Fruit fly (Drosophila melanogaster) whole organism, embryonic: Measurements from ENCODE around the gene Ddc.

Source experiments
- ATbp ChIP-seq: fragments of 200-800 bp; sonication (Bioruptor generic); optimal IDR thresholded peaks from 2 replicates; lab custom pipeline; 2017; ENCODE audit warnings: missing biosample characterization, mild to moderate bottlenecking, missing genetic modification characterization, missing genetic modification reagents
- Bdp1 ChIP-seq: fragments of 200-800 bp; sonication (Bioruptor generic); optimal IDR thresholded peaks from 3 replicates; lab custom pipeline; 2016; ENCODE audit warnings: missing biosample characterization, missing genetic modification characterization
- CG10209 ChIP-seq: fragments of 200-800 bp; sonication (Bioruptor generic); optimal IDR thresholded peaks from 3 replicates; lab custom pipeline; 2017; ENCODE audit warnings: missing biosample characterization, mild to moderate bottlenecking, missing genetic modification characterization, missing genetic modification reagents
- CG10267 ChIP-seq: fragments of 200-800 bp; sonication (Bioruptor generic); optimal IDR thresholded peaks from 2 replicates; lab custom pipeline; 2018; ENCODE audit warnings: missing biosample characterization, mild to moderate bottlenecking, missing genetic modification characterization, moderate library complexity
- CG10366 ChIP-seq: fragments of 200-800 bp; sonication (Bioruptor generic); IDR thresholded peaks from 2 replicates; pipeline ENCODE4 v1.3.6; 2022; ENCODE audit warnings: missing biosample characterization, missing genetic modification characterization
- CG10959 ChIP-seq: fragments of 200-800 bp; sonication (Bioruptor generic); IDR thresholded peaks from 2 replicates; pipeline ENCODE4 v1.3.6; 2022; ENCODE audit warnings: missing biosample characterization, missing genetic modification characterization
- CG11398 ChIP-seq: fragments of 200-800 bp; sonication (Bioruptor generic); optimal IDR thresholded peaks from 2 replicates; lab custom pipeline; 2016; ENCODE audit warnings: missing biosample characterization, missing genetic modification characterization
- CG12236 ChIP-seq: fragments of 200-800 bp; sonication (Bioruptor generic); optimal IDR thresholded peaks from 2 replicates; lab custom pipeline; 2016; ENCODE audit warnings: missing biosample characterization, missing genetic modification characterization
- CG12299 ChIP-seq: fragments of 200-800 bp; sonication (Bioruptor generic); optimal IDR thresholded peaks from 2 replicates; lab custom pipeline; 2018; ENCODE audit warnings: missing biosample characterization, mild to moderate bottlenecking, missing genetic modification characterization
- CG15073 ChIP-seq: fragments of 200-800 bp; sonication (Bioruptor generic); optimal IDR thresholded peaks from 2 replicates; lab custom pipeline; 2016; ENCODE audit warnings: missing biosample characterization, missing genetic modification characterization
- CG17612 ChIP-seq: fragments of 200-800 bp; sonication (Bioruptor generic); IDR thresholded peaks from 2 replicates; pipeline ENCODE4 v1.3.6; 2022; ENCODE audit warnings: missing biosample characterization, missing genetic modification characterization
- CG2116 ChIP-seq: fragments of 200-800 bp; sonication (Bioruptor generic); optimal IDR thresholded peaks from 3 replicates; lab custom pipeline; 2018; ENCODE audit warnings: missing biosample characterization, mild to moderate bottlenecking, missing genetic modification characterization
- CG2199 ChIP-seq: fragments of 200-800 bp; sonication (Bioruptor generic); IDR thresholded peaks from 3 replicates; pipeline ENCODE4 v1.3.6; 2022; ENCODE audit warnings: missing biosample characterization, missing genetic modification characterization
- CG30020 ChIP-seq: fragments of 200-800 bp; optimal IDR thresholded peaks from 2 replicates; lab custom pipeline; 2019; ENCODE audit warnings: missing biosample characterization, mild to moderate bottlenecking, missing genetic modification characterization, moderate library complexity
- CG31365 ChIP-seq: fragments of 200-800 bp; sonication (Bioruptor generic); optimal IDR thresholded peaks from 2 replicates; lab custom pipeline; 2018; ENCODE audit warnings: missing biosample characterization, mild to moderate bottlenecking, missing genetic modification characterization
- CG3163 ChIP-seq: fragments of 200-800 bp; sonication (Bioruptor generic); optimal IDR thresholded peaks from 3 replicates; lab custom pipeline; 2016; ENCODE audit warnings: missing biosample characterization, missing genetic modification characterization
- CG34224 ChIP-seq: fragments of 200-800 bp; sonication (Bioruptor generic); IDR thresholded peaks from 3 replicates; pipeline ENCODE4 v1.3.6; 2022; ENCODE audit warnings: missing biosample characterization, missing genetic modification characterization; ENCODE audit not compliant: partially characterized antibody
- CG43689 ChIP-seq: fragments of 200-800 bp; sonication (Bioruptor generic); IDR thresholded peaks from 2 replicates; pipeline ENCODE4 v1.3.6; 2022; ENCODE audit warnings: missing biosample characterization, missing genetic modification characterization
- CG5245 ChIP-seq: fragments of 200-800 bp; sonication (Bioruptor generic); optimal IDR thresholded peaks from 3 replicates; lab custom pipeline; 2016; ENCODE audit warnings: missing biosample characterization, missing genetic modification characterization
- CG6254 ChIP-seq: fragments of 200-800 bp; sonication (Bioruptor generic); optimal IDR thresholded peaks from 3 replicates; lab custom pipeline; 2017; ENCODE audit warnings: mild to moderate bottlenecking, missing biosample characterization, missing genetic modification reagents, missing genetic modification characterization
- CG6854 ChIP-seq: fragments of 200-800 bp; sonication (Bioruptor generic); optimal IDR thresholded peaks from 3 replicates; lab custom pipeline; 2017; ENCODE audit warnings: missing biosample characterization, mild to moderate bottlenecking, missing genetic modification characterization
- CG7357 ChIP-seq: fragments of 200-800 bp; sonication (Bioruptor generic); IDR thresholded peaks from 3 replicates; pipeline ENCODE4 v1.3.6; 2022; ENCODE audit warnings: missing biosample characterization, missing genetic modification characterization
- CG7372 ChIP-seq: fragments of 200-800 bp; sonication (Bioruptor generic); IDR thresholded peaks from 2 replicates; pipeline ENCODE4 v1.3.6; 2022; ENCODE audit warnings: missing biosample characterization, missing genetic modification characterization
- CG8924 ChIP-seq: fragments of 200-800 bp; optimal IDR thresholded peaks from 3 replicates; lab custom pipeline; 2019; ENCODE audit warnings: missing biosample characterization, mild to moderate bottlenecking, missing genetic modification characterization, moderate library complexity
- Dp ChIP-seq: fragments of 200-800 bp; sonication (Bioruptor generic); optimal IDR thresholded peaks from 2 replicates; lab custom pipeline; 2018; ENCODE audit warnings: missing biosample characterization, mild to moderate bottlenecking, missing genetic modification characterization, moderate library complexity
- Hey ChIP-seq: fragments of 200-800 bp; sonication (Bioruptor generic); optimal IDR thresholded peaks from 3 replicates; lab custom pipeline; 2018; ENCODE audit warnings: missing biosample characterization, mild to moderate bottlenecking, missing genetic modification characterization
- Hr39 ChIP-seq: fragments of >200 bp; optimal IDR thresholded peaks from 2 replicates; lab custom pipeline; 2017
- Hr78 ChIP-seq, 2 experiments: fragments of 200-800 bp in 1 of 2; fragments of >200 bp in 1 of 2; sonication (Bioruptor generic) in 1 of 2; optimal IDR thresholded peaks; 2 replicates each; lab custom pipeline; 2017 to 2019; ENCODE audit warnings: missing biosample characterization in 2 of 2, missing genetic modification characterization in 2 of 2, mild to moderate bottlenecking in 1 of 2, moderate library complexity in 1 of 2
- NC2β ChIP-seq: fragments of 200-800 bp; sonication (Bioruptor generic); optimal IDR thresholded peaks from 2 replicates; lab custom pipeline; 2016; ENCODE audit warnings: missing biosample characterization, missing genetic modification characterization
- Nf-YA ChIP-seq: fragments of 200-800 bp; sonication (Bioruptor generic); IDR thresholded peaks from 2 replicates; pipeline ENCODE4 v1.3.6; 2022; ENCODE audit warnings: missing biosample characterization, missing genetic modification characterization
- Optix ChIP-seq: fragments of 200-800 bp; sonication (Bioruptor generic); IDR thresholded peaks from 3 replicates; pipeline ENCODE4 v1.3.6; 2022; ENCODE audit warnings: missing biosample characterization, missing genetic modification characterization
- Rfx ChIP-seq: fragments of 200-800 bp; sonication (Bioruptor generic); IDR thresholded peaks from 2 replicates; pipeline ENCODE4 v1.3.6; 2022; ENCODE audit warnings: missing biosample characterization, missing genetic modification characterization
- Spps ChIP-seq: fragments of 200-800 bp; sonication (Bioruptor generic); optimal IDR thresholded peaks from 2 replicates; lab custom pipeline; 2018; ENCODE audit warnings: missing biosample characterization, mild to moderate bottlenecking, missing genetic modification characterization
- Taf1 ChIP-seq: fragments of 200-800 bp; sonication (Bioruptor generic); IDR thresholded peaks from 2 replicates; pipeline ENCODE4 v1.3.6; 2022; ENCODE audit warnings: missing biosample characterization, missing genetic modification characterization
- Xbp1 ChIP-seq: fragments of 200-800 bp; sonication (Bioruptor generic); optimal IDR thresholded peaks from 3 replicates; lab custom pipeline; 2016; ENCODE audit warnings: missing biosample characterization, mild to moderate bottlenecking, missing genetic modification characterization
- az2 ChIP-seq: fragments of 200-800 bp; sonication (Bioruptor generic); optimal IDR thresholded peaks from 3 replicates; lab custom pipeline; 2016; ENCODE audit warnings: missing biosample characterization, missing genetic modification characterization
- bbx ChIP-seq: fragments of 200-800 bp; sonication (Bioruptor generic); IDR thresholded peaks from 2 replicates; pipeline ENCODE4 v1.3.6; 2022; ENCODE audit warnings: missing biosample characterization, missing genetic modification characterization; ENCODE audit not compliant: partially characterized antibody
- btn ChIP-seq: fragments of 200-800 bp; sonication (Bioruptor generic); optimal IDR thresholded peaks from 2 replicates; lab custom pipeline; 2016; ENCODE audit warnings: missing biosample characterization, missing genetic modification characterization
- caup ChIP-seq: fragments of 200-800 bp; sonication (Bioruptor generic); optimal IDR thresholded peaks from 3 replicates; lab custom pipeline; 2017; ENCODE audit warnings: missing biosample characterization, mild to moderate bottlenecking, missing genetic modification characterization, moderate library complexity; ENCODE audit not compliant: severe bottlenecking
- cwo ChIP-seq: fragments of 200-800 bp; sonication (Bioruptor generic); optimal IDR thresholded peaks from 3 replicates; lab custom pipeline; 2017; ENCODE audit warnings: missing biosample characterization, missing genetic modification characterization, mild to moderate bottlenecking, moderate library complexity, missing genetic modification reagents
- fd3F ChIP-seq: fragments of 200-800 bp; sonication (Bioruptor generic); optimal IDR thresholded peaks from 2 replicates; lab custom pipeline; 2018; ENCODE audit warnings: missing biosample characterization, mild to moderate bottlenecking, missing genetic modification characterization, moderate library complexity
- ind ChIP-seq: fragments of 200-800 bp; sonication (Bioruptor generic); optimal IDR thresholded peaks from 3 replicates; lab custom pipeline; 2016; ENCODE audit warnings: missing biosample characterization, missing genetic modification characterization
- kah ChIP-seq: fragments of 200-800 bp; sonication (Bioruptor generic); optimal IDR thresholded peaks from 2 replicates; lab custom pipeline; 2018; ENCODE audit warnings: missing biosample characterization, mild to moderate bottlenecking, missing genetic modification characterization
- pb ChIP-seq: fragments of 200-800 bp; sonication (Bioruptor generic); optimal IDR thresholded peaks from 3 replicates; lab custom pipeline; 2016; ENCODE audit warnings: missing biosample characterization, missing genetic modification characterization
- prd ChIP-seq, 3 experiments: fragments of >200 bp in 2 of 3; fragments of 200-800 bp in 1 of 3; sonication (Bioruptor generic) in 1 of 3; optimal IDR thresholded peaks in 2 of 3; IDR thresholded peaks in 1 of 3; 2 replicates in 2 of 3; 3 replicates in 1 of 3; pipeline versions ENCODE4 v1.3.6 to Lab custom; 2017 to 2022; ENCODE audit warnings: missing biosample characterization in 1 of 3, missing genetic modification characterization in 1 of 3
- rib ChIP-seq: fragments of 200-800 bp; sonication (Bioruptor generic); IDR thresholded peaks from 2 replicates; pipeline ENCODE4 v1.3.6; 2022; ENCODE audit warnings: missing biosample characterization, missing genetic modification characterization
- row ChIP-seq: fragments of 200-800 bp; sonication (Bioruptor generic); IDR thresholded peaks from 3 replicates; pipeline ENCODE4 v1.3.6; 2022; ENCODE audit warnings: missing biosample characterization, missing genetic modification characterization
- stwl ChIP-seq: fragments of 200-800 bp; sonication (Bioruptor generic); optimal IDR thresholded peaks from 3 replicates; lab custom pipeline; 2018; ENCODE audit warnings: missing biosample characterization, mild to moderate bottlenecking, missing genetic modification characterization, moderate library complexity
- unc-4 ChIP-seq: fragments of 200-800 bp; sonication (Bioruptor generic); IDR thresholded peaks from 2 replicates; pipeline ENCODE4 v1.3.6; 2022; ENCODE audit warnings: missing biosample characterization, missing genetic modification characterization; ENCODE audit not compliant: partially characterized antibody
- zfh1 ChIP-seq: fragments of 200-800 bp; sonication (Bioruptor generic); IDR thresholded peaks from 3 replicates; pipeline ENCODE4 v1.3.6; 2022; ENCODE audit warnings: missing biosample characterization, missing genetic modification characterization

Ddc gene

DNA sequence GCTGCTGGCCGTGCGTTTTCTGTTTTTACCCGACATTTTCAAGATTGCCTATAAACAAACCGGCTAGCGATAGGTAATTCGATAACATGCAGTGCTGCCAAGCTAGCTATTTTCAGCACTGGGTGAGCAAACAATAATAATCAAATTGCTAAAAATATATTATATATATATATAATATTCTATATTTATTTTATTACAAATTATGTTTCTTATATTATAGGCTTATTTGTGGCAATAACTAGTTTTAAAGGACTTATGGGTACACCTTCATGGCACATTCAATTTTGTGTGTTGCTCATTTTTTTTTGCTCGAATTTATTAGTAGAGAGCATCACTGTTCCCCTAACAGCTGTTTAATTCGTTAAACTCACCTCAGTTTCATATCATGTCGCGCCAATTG, 6.8 kb upstream of the Ddc start (continued):
- peak; percentile 38 for TF ChIP-seq Spps
- no peak for TF ChIP-seq pb (GFP tag; lab: Kevin White, UChicago)
- no peak for TF ChIP-seq Taf1 (GFP tag; lab: Robert Waterston, UW)
- TF ChIP-seq CG10209: peak; percentile 56
- TF ChIP-seq caup (GFP tag; lab: Kevin White, UChicago): peak; percentile 58
- TF ChIP-seq CG43689: no peak
- no peak for TF ChIP-seq CG17612 (GFP tag; lab: Robert Waterston, UW)
- peak; percentile 24 for TF ChIP-seq kah
- TF ChIP-seq Bdp1 (GFP tag; lab: Kevin White, UChicago): no peak
- peak; percentile 7 for TF ChIP-seq cwo (GFP tag; lab: Kevin White, UChicago)
- TF ChIP-seq CG10366 (GFP tag; lab: Robert Waterston, UW): peak; percentile 60
- TF ChIP-seq CG8924: peak; percentile 64
- peak; percentile 78 for TF ChIP-seq Rfx (GFP tag; lab: Robert Waterston, UW)
- no peak for TF ChIP-seq CG15073 (GFP tag; lab: Kevin White, UChicago)

DNA sequence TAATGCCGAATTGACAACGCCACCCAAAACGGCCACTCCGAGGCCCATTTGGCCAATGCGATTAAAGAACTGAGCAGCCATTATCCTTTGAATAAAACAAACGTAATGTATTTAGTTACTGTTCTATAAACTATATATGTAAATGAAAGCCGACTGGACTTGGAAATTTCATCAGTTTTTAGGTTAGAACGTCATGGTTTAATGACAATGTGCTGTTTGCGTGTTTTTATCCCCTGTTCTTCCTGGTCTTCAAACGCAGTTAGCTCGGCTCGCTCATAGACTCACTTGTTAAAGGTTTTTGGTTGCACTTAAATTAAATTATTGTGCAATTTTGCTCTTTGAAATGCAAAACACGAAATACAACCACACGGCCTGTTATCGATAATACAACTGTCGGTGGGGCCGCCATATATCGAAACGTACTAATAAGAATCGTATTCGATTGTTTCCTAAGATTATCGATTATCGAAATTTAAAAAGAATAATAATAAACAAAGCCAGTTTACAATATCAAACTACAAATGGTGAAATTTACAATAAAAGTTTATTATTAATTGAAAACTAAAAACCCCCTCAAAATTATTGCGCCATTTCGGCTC, 3.5 kb upstream of the Ddc start, which contains the start of gene Phb1:
Gene Phb1, minus strand, starts transcription at position 398 of the 599 bp plus-strand sequence.
- TF ChIP-seq CG7357 (GFP tag; lab: Robert Waterston, UW) (no peak), stwl (tag; lab: Kevin White, UChicago) (peak; percentile 69), CG2199 (GFP tag; lab: Robert Waterston, UW) (no peak), CG12236 (GFP tag; lab: Kevin White, UChicago) (no peak), NC2β (GFP tag; lab: Kevin White, UChicago) (no peak), Optix (GFP tag; lab: Robert Waterston, UW) (no peak), CG10959 (GFP tag; lab: Robert Waterston, UW) (no peak), prd (optimal IDR thresholded peaks at IDR 0.05; lab: Kevin White, UChicago) (no peak), prd (GFP tag; IDR thresholded peaks at IDR 0.05; lab: Robert Waterston, UW) (no peak), fd3F (GFP tag; lab: Kevin White, UChicago) (no peak), Nf-YA (GFP tag; lab: Robert Waterston, UW) (no peak), CG6854 (no peak), Hr78 (GFP tag; optimal IDR thresholded peaks at IDR 0.05; lab: Kevin White, UChicago) (no peak), CG5245 (GFP tag; lab: Kevin White, UChicago) (no peak), CG11398 (no peak), CG7372 (GFP tag; lab: Robert Waterston, UW) (no peak), unc-4 (GFP tag; lab: Robert Waterston, UW) (peak; percentile 75), Xbp1 (GFP tag; lab: Kevin White, UChicago) (no peak), ind (GFP tag; lab: Kevin White, UChicago) (no peak), btn (GFP tag; lab: Kevin White, UChicago) (no peak), CG34224 (GFP tag; lab: Robert Waterston, UW) (peak; percentile 94), row (no peak), Hr39 (no peak), CG31365 (no peak), rib (GFP tag; lab: Robert Waterston, UW) (no peak), bbx (peak; percentile 90), CG30020 (tag; lab: Kevin White, UChicago) (peak; percentile 1), Dp (GFP tag; lab: Kevin White, UChicago) (peak; percentile 81), CG10267 (tag; lab: Kevin White, UChicago) (peak; percentile 28), CG12299 (no peak), CG3163 (GFP tag; lab: Kevin White, UChicago) (no peak), CG6254 (GFP tag; lab: Kevin White, UChicago) (no peak), ATbp (GFP tag; lab: Kevin White, UChicago) (no peak), Hey (no peak), az2 (GFP tag; lab: Kevin White, UChicago) (no peak), zfh1 (GFP tag; lab: Robert Waterston, UW) (no peak), CG2116 (GFP tag; lab: Kevin White, UChicago) (peak; percentile 82)
